Fruit fly (Drosophila melanogaster) whole organism: ENCODE data around the gene CG12256.

Experiments used
- pan ChIP-seq: fragments of >200 bp; optimal IDR thresholded peaks from 2 replicates; lab custom pipeline; 2017
- psq ChIP-seq: fragments of >200 bp; optimal IDR thresholded peaks from 2 replicates; lab custom pipeline; 2017

DNA sequence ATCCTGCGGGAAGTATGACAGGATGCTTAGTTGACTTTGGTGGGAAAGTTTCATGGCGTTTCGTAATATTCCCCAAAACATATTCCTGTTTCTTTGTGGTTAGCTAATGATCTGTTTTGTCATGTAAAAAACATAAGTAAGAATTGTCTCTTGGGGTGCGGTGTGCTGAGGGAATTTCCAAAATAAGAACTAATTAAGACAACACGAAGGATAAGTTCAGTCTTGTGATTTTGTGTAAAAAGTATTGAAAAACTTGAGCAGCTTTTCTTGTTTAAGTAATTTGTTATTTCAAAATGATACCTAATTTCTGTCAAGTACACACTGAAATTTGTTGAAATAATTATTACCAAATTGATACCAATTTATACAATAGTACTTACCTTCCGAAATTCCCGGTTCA is 27.7 kb upstream of the CG12256 start, which contains the start of gene CG3942:
- TF ChIP-seq psq (no peak), pan (lab: Kevin White, UChicago) (no peak)
